Fruit fly (Drosophila melanogaster) whole organism, embryonic: ENCODE results near the gene lilli.

Experiments
- BEAF-32 ChIP-seq: fragments of 200-800 bp; sonication (Bioruptor generic); optimal IDR thresholded peaks from 3 replicates; lab custom pipeline; 2017; ENCODE audit warnings: missing biosample characterization, missing genetic modification characterization, mild to moderate bottlenecking, moderate library complexity, missing genetic modification reagents
- Bteb2 ChIP-seq: fragments of 200-800 bp; sonication (Bioruptor generic); optimal IDR thresholded peaks from 2 replicates; lab custom pipeline; 2016; ENCODE audit warnings: missing biosample characterization, missing genetic modification characterization
- CG10565 ChIP-seq: fragments of 200-800 bp; sonication (Bioruptor generic); optimal IDR thresholded peaks from 3 replicates; lab custom pipeline; 2016; ENCODE audit warnings: missing biosample characterization, mild to moderate bottlenecking, missing genetic modification characterization
- CG12104 ChIP-seq: fragments of 200-800 bp; sonication (Bioruptor generic); optimal IDR thresholded peaks from 3 replicates; lab custom pipeline; 2016; ENCODE audit warnings: missing biosample characterization, missing genetic modification characterization
- CG12769 ChIP-seq: fragments of 200-800 bp; sonication (Bioruptor generic); optimal IDR thresholded peaks from 2 replicates; lab custom pipeline; 2019; ENCODE audit warnings: missing biosample characterization, mild to moderate bottlenecking, missing genetic modification characterization, moderate library complexity
- CG14050 ChIP-seq: fragments of 200-800 bp; sonication (Bioruptor generic); IDR thresholded peaks from 3 replicates; pipeline ENCODE4 v1.3.6; 2022; ENCODE audit warnings: missing biosample characterization, missing genetic modification characterization
- CG15269 ChIP-seq: fragments of 200-800 bp; sonication (Bioruptor generic); optimal IDR thresholded peaks from 2 replicates; lab custom pipeline; 2018; ENCODE audit warnings: missing biosample characterization, mild to moderate bottlenecking, missing genetic modification characterization, moderate library complexity
- CG1529 ChIP-seq: fragments of 200-800 bp; sonication (Bioruptor generic); optimal IDR thresholded peaks from 3 replicates; lab custom pipeline; 2018; ENCODE audit warnings: missing biosample characterization, missing genetic modification characterization
- CG17612 ChIP-seq: fragments of 200-800 bp; sonication (Bioruptor generic); IDR thresholded peaks from 2 replicates; pipeline ENCODE4 v1.3.6; 2022; ENCODE audit warnings: missing biosample characterization, missing genetic modification characterization
- CG17829 ChIP-seq: fragments of 200-800 bp; optimal IDR thresholded peaks from 2 replicates; lab custom pipeline; 2019; ENCODE audit warnings: missing biosample characterization, mild to moderate bottlenecking, missing genetic modification characterization, moderate library complexity
- CG1832 ChIP-seq: fragments of 200-800 bp; sonication (Bioruptor generic); optimal IDR thresholded peaks from 2 replicates; lab custom pipeline; 2017; ENCODE audit warnings: missing biosample characterization, mild to moderate bottlenecking, missing genetic modification characterization, inconsistent platforms
- CG18476 ChIP-seq: fragments of 200-800 bp; sonication (Bioruptor generic); optimal IDR thresholded peaks from 2 replicates; lab custom pipeline; 2016; ENCODE audit warnings: missing biosample characterization, mild to moderate bottlenecking, missing genetic modification characterization
- CG18599 ChIP-seq: fragments of 200-800 bp; sonication (Bioruptor generic); optimal IDR thresholded peaks from 3 replicates; lab custom pipeline; 2017; ENCODE audit warnings: missing biosample characterization, missing genetic modification characterization, mild to moderate bottlenecking, moderate library complexity, missing genetic modification reagents
- CG2116 ChIP-seq: fragments of 200-800 bp; sonication (Bioruptor generic); optimal IDR thresholded peaks from 3 replicates; lab custom pipeline; 2018; ENCODE audit warnings: missing biosample characterization, mild to moderate bottlenecking, missing genetic modification characterization
- CG2202 ChIP-seq: fragments of 200-800 bp; sonication (Bioruptor generic); optimal IDR thresholded peaks from 2 replicates; lab custom pipeline; 2018; ENCODE audit warnings: missing biosample characterization, mild to moderate bottlenecking, missing genetic modification characterization
- CG2875 ChIP-seq: fragments of 200-800 bp; sonication (Bioruptor generic); optimal IDR thresholded peaks from 2 replicates; lab custom pipeline; 2017; ENCODE audit warnings: missing biosample characterization, mild to moderate bottlenecking, missing genetic modification characterization, missing genetic modification reagents
- CG34422 ChIP-seq: fragments of 200-800 bp; sonication (Bioruptor generic); IDR thresholded peaks from 3 replicates; pipeline ENCODE4 v1.3.6; 2022; ENCODE audit warnings: missing biosample characterization, missing genetic modification characterization
- CG7271 ChIP-seq: fragments of 200-800 bp; sonication (Bioruptor generic); optimal IDR thresholded peaks from 2 replicates; lab custom pipeline; 2018; ENCODE audit warnings: missing biosample characterization, mild to moderate bottlenecking, missing genetic modification characterization, moderate library complexity
- CG7839 ChIP-seq: fragments of 200-800 bp; sonication (Bioruptor generic); optimal IDR thresholded peaks from 3 replicates; lab custom pipeline; 2018; ENCODE audit warnings: missing biosample characterization, mild to moderate bottlenecking, missing genetic modification characterization, moderate library complexity
- CG8359 ChIP-seq: fragments of 200-800 bp; sonication (Bioruptor generic); optimal IDR thresholded peaks from 2 replicates; lab custom pipeline; 2017; ENCODE audit warnings: missing biosample characterization, mild to moderate bottlenecking, missing genetic modification characterization, borderline replicate concordance
- CG9727 ChIP-seq: fragments of 200-800 bp; sonication (Bioruptor generic); optimal IDR thresholded peaks from 3 replicates; lab custom pipeline; 2017; ENCODE audit warnings: missing biosample characterization, mild to moderate bottlenecking, missing genetic modification characterization
- Camta ChIP-seq: fragments of 200-800 bp; sonication (Bioruptor generic); optimal IDR thresholded peaks from 2 replicates; lab custom pipeline; 2016; ENCODE audit warnings: missing biosample characterization, missing genetic modification characterization
- Dek ChIP-seq: fragments of 200-800 bp; sonication (Bioruptor generic); optimal IDR thresholded peaks from 3 replicates; lab custom pipeline; 2019; ENCODE audit warnings: missing biosample characterization, mild to moderate bottlenecking, missing genetic modification characterization, moderate library complexity
- Dip3 ChIP-seq: fragments of 200-800 bp; sonication (Bioruptor generic); optimal IDR thresholded peaks from 3 replicates; lab custom pipeline; 2016; ENCODE audit warnings: missing biosample characterization, missing genetic modification characterization
- Elba2 ChIP-seq: fragments of 200-800 bp; sonication (Bioruptor generic); optimal IDR thresholded peaks from 3 replicates; lab custom pipeline; 2016; ENCODE audit warnings: missing biosample characterization, missing genetic modification characterization
- Fer3 ChIP-seq: fragments of 200-800 bp; sonication (Bioruptor generic); optimal IDR thresholded peaks from 2 replicates; lab custom pipeline; 2018; ENCODE audit warnings: missing biosample characterization, mild to moderate bottlenecking, missing genetic modification characterization, moderate library complexity
- Hr51 ChIP-seq, 2 experiments: fragments of 200-800 bp; sonication (Bioruptor generic); optimal IDR thresholded peaks; 2 replicates in 1 of 2; 3 replicates in 1 of 2; lab custom pipeline; 2016 to 2018; ENCODE audit warnings: missing biosample characterization in 2 of 2, missing genetic modification characterization in 2 of 2, mild to moderate bottlenecking in 1 of 2, moderate library complexity in 1 of 2
- Lpt ChIP-seq: fragments of >200 bp; optimal IDR thresholded peaks from 2 replicates; lab custom pipeline; 2018; ENCODE audit warnings: missing biosample characterization, missing genetic modification characterization
- MTF-1 ChIP-seq: fragments of 200-800 bp; sonication (Bioruptor generic); optimal IDR thresholded peaks from 2 replicates; lab custom pipeline; 2018; ENCODE audit warnings: missing biosample characterization, mild to moderate bottlenecking, missing genetic modification characterization, borderline replicate concordance
- NC2α ChIP-seq: fragments of 200-800 bp; sonication (Bioruptor generic); optimal IDR thresholded peaks from 2 replicates; lab custom pipeline; 2016; ENCODE audit warnings: missing biosample characterization, missing genetic modification characterization
- NfI ChIP-seq: fragments of 200-800 bp; sonication (Bioruptor generic); optimal IDR thresholded peaks from 3 replicates; lab custom pipeline; 2018; ENCODE audit warnings: missing biosample characterization, mild to moderate bottlenecking, missing genetic modification characterization, moderate library complexity
- Oaz ChIP-seq: fragments of 200-800 bp; sonication (Bioruptor generic); IDR thresholded peaks from 2 replicates; pipeline ENCODE4 v1.3.6; 2022; ENCODE audit warnings: missing biosample characterization, missing genetic modification characterization
- aop ChIP-seq: fragments of 200-800 bp; sonication (Bioruptor generic); IDR thresholded peaks from 2 replicates; pipeline ENCODE4 v1.3.6; 2022; ENCODE audit warnings: missing biosample characterization, missing genetic modification characterization
- ase ChIP-seq: fragments of 200-800 bp; sonication (Bioruptor generic); IDR thresholded peaks from 3 replicates; pipeline ENCODE4 v1.3.6; 2022; ENCODE audit warnings: missing biosample characterization, missing genetic modification characterization
- dan ChIP-seq: fragments of 200-800 bp; sonication (Bioruptor generic); IDR thresholded peaks from 2 replicates; pipeline ENCODE4 v1.3.6; 2022; ENCODE audit warnings: missing biosample characterization, missing genetic modification characterization
- dmrt99B ChIP-seq: fragments of 200-800 bp; sonication (Bioruptor generic); optimal IDR thresholded peaks from 2 replicates; lab custom pipeline; 2018; ENCODE audit warnings: missing biosample characterization, mild to moderate bottlenecking, missing genetic modification characterization, moderate library complexity
- ems ChIP-seq: fragments of 200-800 bp; sonication (Bioruptor generic); optimal IDR thresholded peaks from 3 replicates; lab custom pipeline; 2016; ENCODE audit warnings: missing biosample characterization, missing genetic modification characterization
- eyg ChIP-seq: fragments of 200-800 bp; sonication (Bioruptor generic); optimal IDR thresholded peaks from 3 replicates; lab custom pipeline; 2016; ENCODE audit warnings: missing biosample characterization, missing genetic modification characterization
- gfzf ChIP-seq: fragments of 200-800 bp; sonication (Bioruptor generic); optimal IDR thresholded peaks from 2 replicates; lab custom pipeline; 2016; ENCODE audit warnings: missing biosample characterization, mild to moderate bottlenecking, missing genetic modification characterization, moderate library complexity
- grn ChIP-seq: fragments of 200-800 bp; sonication (Bioruptor generic); optimal IDR thresholded peaks from 3 replicates; lab custom pipeline; 2017; ENCODE audit warnings: missing biosample characterization, missing genetic modification characterization
- gt ChIP-seq: fragments of 200-800 bp; sonication (Bioruptor generic); IDR thresholded peaks from 2 replicates; pipeline ENCODE4 v1.3.6; 2022; ENCODE audit warnings: missing biosample characterization, missing genetic modification characterization
- insv ChIP-seq, 2 experiments: fragments of 200-800 bp; sonication (Bioruptor generic); optimal IDR thresholded peaks; 3 replicates each; lab custom pipeline; 2016 to 2018; ENCODE audit warnings: missing biosample characterization in 2 of 2, missing genetic modification characterization in 2 of 2
- mam ChIP-seq: fragments of 200-800 bp; sonication (Bioruptor generic); optimal IDR thresholded peaks from 3 replicates; lab custom pipeline; 2016; ENCODE audit warnings: missing biosample characterization, missing genetic modification characterization
- mld ChIP-seq: fragments of 200-800 bp; sonication (Bioruptor generic); IDR thresholded peaks from 3 replicates; pipeline ENCODE4 v1.3.6; 2022; ENCODE audit warnings: missing biosample characterization, missing genetic modification characterization; ENCODE audit not compliant: partially characterized antibody
- nerfin-1 ChIP-seq: fragments of 200-800 bp; sonication (Bioruptor generic); optimal IDR thresholded peaks from 3 replicates; lab custom pipeline; 2019; ENCODE audit warnings: missing biosample characterization, mild to moderate bottlenecking, missing genetic modification characterization, moderate library complexity
- org-1 ChIP-seq: fragments of 200-800 bp; sonication (Bioruptor generic); optimal IDR thresholded peaks from 2 replicates; lab custom pipeline; 2017; ENCODE audit warnings: missing biosample characterization, missing genetic modification characterization
- pan ChIP-seq, 4 experiments: fragments of >200 bp in 3 of 4; fragments of 200-800 bp in 1 of 4; sonication (Bioruptor generic) in 1 of 4; optimal IDR thresholded peaks in 3 of 4; IDR thresholded peaks in 1 of 4; 2 replicates each; pipeline versions ENCODE4 v1.3.6 to Lab custom; 2017 to 2022; ENCODE audit warnings: missing biosample characterization in 2 of 4, missing genetic modification characterization in 2 of 4, mixed read lengths in 1 of 4
- pb ChIP-seq: fragments of 200-800 bp; sonication (Bioruptor generic); optimal IDR thresholded peaks from 3 replicates; lab custom pipeline; 2016; ENCODE audit warnings: missing biosample characterization, missing genetic modification characterization
- unpg ChIP-seq: fragments of 200-800 bp; sonication (Bioruptor generic); optimal IDR thresholded peaks from 3 replicates; lab custom pipeline; 2018; ENCODE audit warnings: missing biosample characterization, mild to moderate bottlenecking, missing genetic modification characterization, moderate library complexity
- zfh1 ChIP-seq: fragments of 200-800 bp; sonication (Bioruptor generic); IDR thresholded peaks from 3 replicates; pipeline ENCODE4 v1.3.6; 2022; ENCODE audit warnings: missing biosample characterization, missing genetic modification characterization

Gene lilli

DNA sequence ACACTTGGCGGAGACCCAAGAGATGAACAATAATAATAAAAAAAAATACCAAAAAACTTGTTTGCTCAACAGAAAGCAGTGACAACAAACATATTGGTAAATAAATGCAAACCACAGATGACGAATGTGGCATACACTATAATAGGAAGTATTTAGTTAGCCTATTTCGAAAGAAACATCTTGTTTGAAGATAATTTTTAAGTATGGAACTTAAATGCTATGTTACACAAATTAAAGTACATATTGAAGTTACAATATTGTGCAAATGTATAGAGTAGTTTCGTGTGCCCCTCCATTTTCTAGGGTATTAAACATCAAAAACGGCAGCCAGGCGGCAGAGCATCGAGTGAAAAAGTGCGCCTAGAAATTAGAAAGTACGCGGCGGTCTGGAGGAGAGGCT is 117.7 kb downstream of the lilli start (continued):
- TF ChIP-seq CG18476, result peak; percentile 4
- TF ChIP-seq grn (GFP tag; lab: Kevin White, UChicago), result no peak
- peak; percentile 70 for TF ChIP-seq CG2875 (GFP tag; lab: Kevin White, UChicago)
- TF ChIP-seq NfI (GFP tag; lab: Kevin White, UChicago), result peak; percentile 26
- TF ChIP-seq nerfin-1 (tag; lab: Kevin White, UChicago), result peak; percentile 52
- no peak for TF ChIP-seq CG2116 (GFP tag; lab: Kevin White, UChicago)
- TF ChIP-seq aop (GFP tag; lab: Robert Waterston, UW), result no peak
- TF ChIP-seq CG17829 (tag; lab: Kevin White, UChicago), result peak; percentile 27
- TF ChIP-seq Dip3 (GFP tag; lab: Kevin White, UChicago), result no peak
- peak; percentile 41 for TF ChIP-seq CG18599 (GFP tag; lab: Kevin White, UChicago)
- TF ChIP-seq CG1529 (GFP tag; lab: Kevin White, UChicago), result peak; percentile 69
- TF ChIP-seq CG12104 (GFP tag; lab: Kevin White, UChicago), result no peak
- peak; percentile 69 for TF ChIP-seq unpg (GFP tag; lab: Kevin White, UChicago)
- TF ChIP-seq CG12769 (tag; lab: Kevin White, UChicago), result peak; percentile 30
- TF ChIP-seq CG17612 (GFP tag; lab: Robert Waterston, UW), result no peak
- TF ChIP-seq ems (GFP tag; lab: Kevin White, UChicago), result peak; percentile 14
- no peak for TF ChIP-seq CG1832 (GFP tag; lab: Kevin White, UChicago)
- TF ChIP-seq dan (GFP tag; lab: Robert Waterston, UW), result no peak
- peak in 1 of 2 experiments; percentile 73 for TF ChIP-seq Hr51 (GFP tag; optimal IDR thresholded peaks at IDR 0.05; lab: Kevin White, UChicago)
- no peak for TF ChIP-seq gfzf (GFP tag; lab: Kevin White, UChicago)
- no peak for TF ChIP-seq pan (optimal IDR thresholded peaks at IDR 0.05; lab: Kevin White, UChicago)
- peak in 1 of 2 experiments; percentile 50 for TF ChIP-seq pan (GFP tag; optimal IDR thresholded peaks at IDR 0.05 in 1 of 2, IDR thresholded peaks at IDR 0.05 in 1 of 2)
- no peak for TF ChIP-seq gt (GFP tag; lab: Robert Waterston, UW)
- peak; percentile 33 for TF ChIP-seq Fer3 (tag; lab: Kevin White, UChicago)
- TF ChIP-seq CG15269, result peak; percentile 59
- TF ChIP-seq Dek (tag; lab: Kevin White, UChicago), result peak; percentile 28
- no peak for TF ChIP-seq insv (GFP tag; optimal IDR thresholded peaks at IDR 0.05; lab: Kevin White, UChicago)
- TF ChIP-seq CG10565 (GFP tag; lab: Kevin White, UChicago), result no peak
- no peak for TF ChIP-seq CG9727 (GFP tag; lab: Kevin White, UChicago)
- TF ChIP-seq BEAF-32 (GFP tag; lab: Kevin White, UChicago), result no peak
- TF ChIP-seq zfh1 (GFP tag; lab: Robert Waterston, UW), result 0 out of 3 replicates have a peak, but pooled peaks have one; percentile 32
- TF ChIP-seq CG14050 (GFP tag; lab: Robert Waterston, UW), result 0 out of 3 replicates have a peak, but pooled peaks have one; percentile 21
- TF ChIP-seq Oaz (GFP tag; lab: Robert Waterston, UW), result no peak
- TF ChIP-seq org-1 (GFP tag; lab: Kevin White, UChicago), result peak; percentile 8
- no peak for TF ChIP-seq NC2α
- no peak for TF ChIP-seq CG8359 (GFP tag; lab: Kevin White, UChicago)
- no peak for TF ChIP-seq CG34422
- TF ChIP-seq dmrt99B (tag; lab: Kevin White, UChicago), result peak; percentile 86
- no peak for TF ChIP-seq Bteb2 (GFP tag; lab: Kevin White, UChicago)
- no peak for TF ChIP-seq eyg (GFP tag; lab: Kevin White, UChicago)
- peak; percentile 54 for TF ChIP-seq CG7839 (tag; lab: Kevin White, UChicago)
- TF ChIP-seq Elba2, result no peak
- TF ChIP-seq Lpt (GFP tag; lab: Kevin White, UChicago), result no peak
- peak; percentile 19 for TF ChIP-seq Camta (GFP tag; lab: Kevin White, UChicago)
- TF ChIP-seq mam (GFP tag; lab: Kevin White, UChicago), result no peak
- no peak for TF ChIP-seq pb (GFP tag; lab: Kevin White, UChicago)
- no peak for TF ChIP-seq CG7271 (tag; lab: Kevin White, UChicago)
- TF ChIP-seq MTF-1 (GFP tag; lab: Kevin White, UChicago), result no peak
- no peak for TF ChIP-seq ase (GFP tag; lab: Robert Waterston, UW)
- TF ChIP-seq CG2202 (tag; lab: Kevin White, UChicago), result peak; percentile 4
- no peak for TF ChIP-seq mld (GFP tag; lab: Robert Waterston, UW)
